Worm (Caenorhabditis elegans) whole organism, mixed stage, embryonic: ENCODE data around the gene sri-40.

Experiments
- M03D4.4 ChIP-seq: sonication (generic microtip); optimal IDR thresholded peaks from 2 replicates; lab custom pipeline; 2017; ENCODE audit warnings: mild to moderate bottlenecking, missing genetic modification characterization, missing compliant biosample characterization
- bed-3 ChIP-seq: fragments of 200-800 bp; sonication (Bioruptor generic); optimal IDR thresholded peaks from 3 replicates; lab custom pipeline; 2018; ENCODE audit warnings: mild to moderate bottlenecking, missing genetic modification characterization, moderate library complexity, missing compliant biosample characterization
- blmp-1 ChIP-seq: fragments of 150-350 bp; optimal IDR thresholded peaks from 2 replicates; lab custom pipeline; 2014; ENCODE audit warnings: missing biosample characterization, missing genetic modification characterization
- ceh-39 ChIP-seq: fragments of 150-350 bp; optimal IDR thresholded peaks from 2 replicates; lab custom pipeline; 2014; ENCODE audit warnings: missing biosample characterization, missing genetic modification characterization
- ceh-43 ChIP-seq: fragments of 200-800 bp; sonication (Bioruptor generic); optimal IDR thresholded peaks from 2 replicates; lab custom pipeline; 2018; ENCODE audit warnings: mild to moderate bottlenecking, missing genetic modification characterization, moderate library complexity, missing compliant biosample characterization
- ceh-83 ChIP-seq: fragments of 200-800 bp; sonication (Bioruptor generic); optimal IDR thresholded peaks from 2 replicates; lab custom pipeline; 2018; ENCODE audit warnings: mild to moderate bottlenecking, missing genetic modification characterization, missing compliant biosample characterization
- ces-1 ChIP-seq: fragments of 150-350 bp; optimal IDR thresholded peaks from 2 replicates; lab custom pipeline; 2014; ENCODE audit warnings: missing biosample characterization, missing genetic modification reagents, missing genetic modification characterization
- cnd-1 ChIP-seq: fragments of 200-800 bp; sonication (Bioruptor generic); optimal IDR thresholded peaks from 2 replicates; lab custom pipeline; 2018; ENCODE audit warnings: mild to moderate bottlenecking, missing genetic modification characterization, missing compliant biosample characterization
- drap-1 ChIP-seq: fragments of 200-800 bp; sonication (Bioruptor generic); optimal IDR thresholded peaks from 3 replicates; lab custom pipeline; 2018; ENCODE audit warnings: mild to moderate bottlenecking, missing genetic modification characterization, missing compliant biosample characterization
- elt-3 ChIP-seq: fragments of 150-350 bp; optimal IDR thresholded peaks from 2 replicates; lab custom pipeline; 2014; ENCODE audit warnings: missing biosample characterization, missing genetic modification characterization
- flh-1 ChIP-seq: fragments of 200-800 bp; sonication (Bioruptor generic); optimal IDR thresholded peaks from 2 replicates; lab custom pipeline; 2018; ENCODE audit warnings: mild to moderate bottlenecking, missing genetic modification characterization, moderate library complexity, missing compliant biosample characterization
- ham-2 ChIP-seq: fragments of 200-800 bp; sonication (Bioruptor generic); optimal IDR thresholded peaks from 2 replicates; lab custom pipeline; 2018; ENCODE audit warnings: mild to moderate bottlenecking, missing genetic modification characterization, missing compliant biosample characterization
- hlh-1 ChIP-seq: fragments of 150-350 bp; optimal IDR thresholded peaks from 2 replicates; lab custom pipeline; 2014; ENCODE audit warnings: missing biosample characterization, missing genetic modification reagents, missing genetic modification characterization
- lin-13 ChIP-seq: fragments of 150-350 bp; optimal IDR thresholded peaks from 2 replicates; lab custom pipeline; 2014; ENCODE audit warnings: missing biosample characterization, missing genetic modification characterization
- lin-32 ChIP-seq: fragments of 200-800 bp; sonication (Bioruptor generic); optimal IDR thresholded peaks from 2 replicates; lab custom pipeline; 2018; ENCODE audit warnings: mild to moderate bottlenecking, missing genetic modification characterization, missing compliant biosample characterization
- lsy-2 ChIP-seq: fragments of 150-350 bp; optimal IDR thresholded peaks from 2 replicates; lab custom pipeline; 2014; ENCODE audit warnings: missing biosample characterization, missing genetic modification characterization
- mab-5 ChIP-seq: fragments of 150-350 bp; optimal IDR thresholded peaks from 2 replicates; lab custom pipeline; 2014; ENCODE audit warnings: missing biosample characterization, missing genetic modification characterization
- mep-1 ChIP-seq: fragments of 150-350 bp; optimal IDR thresholded peaks from 2 replicates; lab custom pipeline; 2017; ENCODE audit warnings: missing biosample characterization, missing genetic modification reagents, missing genetic modification characterization, inconsistent platforms
- mls-2 ChIP-seq: sonication (generic microtip); optimal IDR thresholded peaks from 2 replicates; lab custom pipeline; 2016; ENCODE audit warnings: mild to moderate bottlenecking, missing genetic modification characterization, moderate library complexity, missing compliant biosample characterization
- nhr-12 ChIP-seq: fragments of 150-350 bp; optimal IDR thresholded peaks from 2 replicates; lab custom pipeline; 2014; ENCODE audit warnings: missing biosample characterization, missing genetic modification characterization
- nhr-2 ChIP-seq: fragments of 150-350 bp; optimal IDR thresholded peaks from 2 replicates; lab custom pipeline; 2014; ENCODE audit warnings: missing biosample characterization, missing genetic modification characterization
- nhr-237 ChIP-seq: fragments of 150-350 bp; optimal IDR thresholded peaks from 2 replicates; lab custom pipeline; 2014; ENCODE audit warnings: missing biosample characterization, missing genetic modification characterization
- nhr-28 ChIP-seq: fragments of 150-350 bp; optimal IDR thresholded peaks from 2 replicates; lab custom pipeline; 2014; ENCODE audit warnings: missing biosample characterization, missing genetic modification characterization
- nhr-76 ChIP-seq: sonication (generic microtip); optimal IDR thresholded peaks from 2 replicates; lab custom pipeline; 2017; ENCODE audit warnings: missing biosample characterization, missing genetic modification characterization
- pha-4 ChIP-seq: fragments of 150-350 bp; optimal IDR thresholded peaks from 2 replicates; lab custom pipeline; 2018; ENCODE audit warnings: missing biosample characterization, missing genetic modification reagents, missing genetic modification characterization
- sem-2 ChIP-seq: fragments of 200-800 bp; sonication (Bioruptor generic); optimal IDR thresholded peaks from 2 replicates; lab custom pipeline; 2018; ENCODE audit warnings: mild to moderate bottlenecking, missing genetic modification characterization, missing compliant biosample characterization
- tbx-8 ChIP-seq: fragments of 200-800 bp; sonication (Bioruptor generic); optimal IDR thresholded peaks from 2 replicates; lab custom pipeline; 2018; ENCODE audit warnings: mild to moderate bottlenecking, missing genetic modification characterization, moderate library complexity, missing compliant biosample characterization
- unc-120 ChIP-seq: sonication (generic microtip); optimal IDR thresholded peaks from 2 replicates; lab custom pipeline; 2017; ENCODE audit warnings: missing genetic modification characterization, missing compliant biosample characterization; ENCODE audit not compliant: poor library complexity, severe bottlenecking
- unc-39 ChIP-seq: fragments of 150-350 bp; optimal IDR thresholded peaks from 2 replicates; lab custom pipeline; 2014; ENCODE audit warnings: missing biosample characterization, missing genetic modification characterization
- unc-62 ChIP-seq: fragments of 150-350 bp; optimal IDR thresholded peaks from 2 replicates; lab custom pipeline; 2014; ENCODE audit warnings: missing biosample characterization, missing genetic modification reagents, missing genetic modification characterization
- zip-8 ChIP-seq: fragments of 150-350 bp; optimal IDR thresholded peaks from 2 replicates; lab custom pipeline; 2014; ENCODE audit warnings: missing biosample characterization, missing genetic modification characterization
- ztf-11 ChIP-seq: fragments of 150-350 bp; optimal IDR thresholded peaks from 2 replicates; lab custom pipeline; 2014; ENCODE audit warnings: missing biosample characterization, missing genetic modification characterization

The sri-40 gene

DNA sequence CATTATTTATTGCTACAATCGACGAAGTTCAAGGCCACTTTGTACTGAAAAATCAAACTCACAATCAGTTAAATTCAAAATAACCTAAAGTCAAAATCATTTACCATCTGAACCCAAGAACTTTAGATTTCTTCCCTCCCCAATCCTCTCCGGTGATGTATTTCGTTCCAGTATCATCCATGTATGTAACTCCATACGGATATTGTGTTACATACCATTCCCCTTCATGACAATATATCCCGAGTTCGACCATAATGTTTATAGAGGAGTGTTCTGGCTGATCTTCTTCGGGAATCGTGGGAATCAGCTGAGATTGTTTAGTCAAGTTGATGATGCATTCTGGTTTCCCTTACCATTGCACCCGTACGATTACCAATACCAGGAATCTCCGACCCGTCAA, 29.4 kb upstream of the sri-40 start:
- no peak for TF ChIP-seq nhr-237 (tag; lab: Kevin White, UChicago)
- TF ChIP-seq bed-3 (GFP tag; lab: Kevin White, UChicago), result no peak
- TF ChIP-seq ceh-39 (tag; lab: Kevin White, UChicago), result no peak
- no peak for TF ChIP-seq nhr-12 (tag; lab: Kevin White, UChicago)
- TF ChIP-seq ham-2 (GFP tag; lab: Kevin White, UChicago), result no peak
- TF ChIP-seq lsy-2 (tag; lab: Kevin White, UChicago), result no peak
- TF ChIP-seq unc-62, result no peak
- TF ChIP-seq M03D4.4, result no peak
- no peak for TF ChIP-seq nhr-2 (tag; lab: Kevin White, UChicago)
- no peak for TF ChIP-seq ceh-43 (GFP tag; lab: Kevin White, UChicago)
- no peak for TF ChIP-seq elt-3 (tag; lab: Kevin White, UChicago)
- TF ChIP-seq unc-120, result no peak
- no peak for TF ChIP-seq sem-2 (GFP tag; lab: Kevin White, UChicago)
- no peak for TF ChIP-seq mls-2 (tag; lab: Kevin White, UChicago)
- TF ChIP-seq hlh-1 (tag; lab: Kevin White, UChicago), result no peak
- TF ChIP-seq tbx-8 (GFP tag; lab: Kevin White, UChicago), result no peak
- no peak for TF ChIP-seq blmp-1 (tag; lab: Kevin White, UChicago)
- no peak for TF ChIP-seq nhr-76 (tag; lab: Kevin White, UChicago)

- no peak for TF ChIP-seq nhr-28 (tag; lab: Kevin White, UChicago)
- no peak for TF ChIP-seq blmp-1 (tag; lab: Kevin White, UChicago)
- TF ChIP-seq M03D4.4, result no peak
- TF ChIP-seq elt-3 (tag; lab: Kevin White, UChicago), result no peak
- no peak for TF ChIP-seq drap-1
- TF ChIP-seq nhr-12 (tag; lab: Kevin White, UChicago), result no peak
- no peak for TF ChIP-seq lin-32 (GFP tag; lab: Kevin White, UChicago)
- no peak for TF ChIP-seq mls-2 (tag; lab: Kevin White, UChicago)
- no peak for TF ChIP-seq ceh-83 (GFP tag; lab: Kevin White, UChicago)
- TF ChIP-seq unc-120, result no peak
- no peak for TF ChIP-seq lsy-2 (tag; lab: Kevin White, UChicago)
- TF ChIP-seq mep-1 (tag; lab: Kevin White, UChicago), result no peak
- no peak for TF ChIP-seq pha-4
- no peak for TF ChIP-seq unc-62
- TF ChIP-seq ceh-43 (GFP tag; lab: Kevin White, UChicago), result no peak
- TF ChIP-seq sem-2 (GFP tag; lab: Kevin White, UChicago), result no peak
- no peak for TF ChIP-seq flh-1 (GFP tag; lab: Kevin White, UChicago)
Measured at ce11 chrII:3149521-3150190, 28.1 kb upstream of the sri-40 start, which contains the start of the genes T10D4.11 and T10D4.1. Gene T10D4.11, minus strand, starts transcription at chrII:3149621. Gene T10D4.1, plus strand, starts transcription at chrII:3150140.

DNA sequence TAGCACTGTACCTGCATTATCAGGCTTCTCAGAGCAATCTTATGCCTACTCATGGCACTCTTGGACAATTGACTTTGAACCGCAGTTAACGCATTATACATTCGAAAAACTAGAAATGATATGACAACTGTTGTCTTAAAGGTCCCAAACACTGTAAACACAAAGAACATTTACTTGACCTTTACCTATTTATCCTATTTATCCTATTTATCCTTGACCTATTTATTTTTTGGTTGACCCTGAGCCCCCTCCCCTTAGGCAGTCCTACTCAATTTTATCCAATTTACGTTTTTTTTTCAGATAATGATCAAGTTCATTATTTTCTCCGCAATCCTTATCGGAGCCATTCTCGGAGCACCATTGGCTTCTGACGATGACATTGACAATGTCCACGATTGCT, 26.1 kb upstream of the sri-40 start, which contains the start of the genes T10D4.14 and T10D4.19:
T10D4.14 (minus strand) TSS at position 101 of the 400 bp plus-strand sequence.
T10D4.19 (plus strand) TSS at position 304 of the 400 bp plus-strand sequence.
- TF ChIP-seq mab-5 (tag; lab: Kevin White, UChicago) (no peak), ztf-11 (tag; lab: Kevin White, UChicago) (no peak), zip-8 (tag; lab: Kevin White, UChicago) (no peak), ham-2 (GFP tag; lab: Kevin White, UChicago) (no peak), mls-2 (tag; lab: Kevin White, UChicago) (no peak), lin-13 (tag; lab: Kevin White, UChicago) (no peak), sem-2 (GFP tag; lab: Kevin White, UChicago) (no peak)

DNA sequence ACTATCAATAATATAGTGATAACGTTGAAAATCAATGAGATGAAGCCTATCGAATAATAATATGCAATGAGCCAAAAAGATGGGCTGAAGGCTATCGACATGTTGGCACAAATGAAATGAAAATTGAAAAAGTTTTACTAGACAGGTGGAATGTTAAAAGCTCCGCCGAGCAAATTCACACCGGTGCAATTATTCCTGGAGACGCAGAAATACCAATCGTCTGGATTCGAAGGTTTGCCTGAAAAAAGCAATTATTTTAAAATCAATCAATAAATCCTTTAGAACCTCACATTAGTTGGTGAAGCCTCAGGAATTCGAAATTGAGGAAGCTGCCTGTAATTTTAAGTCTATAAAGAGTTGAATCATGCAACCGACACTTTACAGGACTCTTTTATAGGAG, 23.4 kb upstream of the sri-40 start, which contains the start of gene sri-32:
sri-32 (minus strand) TSS at position 101 of the 400 bp plus-strand sequence.
- TF ChIP-seq lin-13 (tag; lab: Kevin White, UChicago) (no peak), tbx-8 (GFP tag; lab: Kevin White, UChicago) (no peak), nhr-237 (tag; lab: Kevin White, UChicago) (no peak), hlh-1 (tag; lab: Kevin White, UChicago) (no peak), blmp-1 (tag; lab: Kevin White, UChicago) (no peak), unc-120 (no peak), lsy-2 (tag; lab: Kevin White, UChicago) (no peak), cnd-1 (tag; lab: Kevin White, UChicago) (no peak), ces-1 (GFP tag; lab: Kevin White, UChicago) (no peak), unc-39 (tag; lab: Kevin White, UChicago) (no peak), nhr-12 (tag; lab: Kevin White, UChicago) (no peak), bed-3 (GFP tag; lab: Kevin White, UChicago) (no peak), unc-62 (no peak), pha-4 (no peak), nhr-76 (tag; lab: Kevin White, UChicago) (no peak), mls-2 (tag; lab: Kevin White, UChicago) (no peak)
